Worm (Caenorhabditis elegans) whole organism, young adult: Measurements from ENCODE around the gene srab-6.

Source experiments
- F57A8.1 ChIP-seq: fragments of 200-800 bp; sonication (Bioruptor generic); optimal IDR thresholded peaks from 2 replicates; lab custom pipeline; 2018; ENCODE audit warnings: mild to moderate bottlenecking, missing genetic modification characterization, moderate library complexity, missing compliant biosample characterization
- F57C9.4 ChIP-seq: sonication (generic microtip); optimal IDR thresholded peaks from 2 replicates; lab custom pipeline; 2017; ENCODE audit warnings: mild to moderate bottlenecking, missing genetic modification characterization, missing compliant biosample characterization
- cebp-1 ChIP-seq, 2 experiments: fragments of 200-800 bp in 1 of 2; sonication (Bioruptor generic) in 1 of 2; sonication (generic microtip) in 1 of 2; IDR thresholded peaks in 1 of 2; optimal IDR thresholded peaks in 1 of 2; 2 replicates each; pipeline versions ENCODE4 v1.3.6 to Lab custom; 2017 to 2022; ENCODE audit warnings: missing compliant biosample characterization in 2 of 2, missing genetic modification characterization in 2 of 2, mild to moderate bottlenecking in 1 of 2, missing genetic modification reagents in 1 of 2, moderate library complexity in 1 of 2
- hrde-1 ChIP-seq: sonication (generic microtip); optimal IDR thresholded peaks from 2 replicates; lab custom pipeline; 2016; ENCODE audit warnings: missing genetic modification characterization, mild to moderate bottlenecking, missing compliant biosample characterization, moderate library complexity, missing genotype, missing genetic modification reagents, borderline replicate concordance
- nhr-80 ChIP-seq: sonication (generic microtip); optimal IDR thresholded peaks from 2 replicates; lab custom pipeline; 2016; ENCODE audit warnings: missing genetic modification characterization, missing compliant biosample characterization
- sea-2 ChIP-seq: fragments of 200-800 bp; sonication (Bioruptor generic); IDR thresholded peaks from 2 replicates; pipeline ENCODE4 v1.3.6; 2022; ENCODE audit warnings: missing genetic modification characterization, missing compliant biosample characterization
- snpc-4 ChIP-seq, 5 experiments: fragments of 150-350 bp in 1 of 5; sonication (generic microtip) in 4 of 5; optimal IDR thresholded peaks; 2 replicates each; lab custom pipeline; 2014 to 2018; ENCODE audit warnings: missing genetic modification characterization in 5 of 5, missing biosample characterization in 3 of 5, antibody characterized with exemption in 2 of 5, mild to moderate bottlenecking in 2 of 5, missing compliant biosample characterization in 2 of 5, missing genotype in 2 of 5, moderate library complexity in 2 of 5, missing genetic modification reagents in 1 of 5
- tlf-1 ChIP-seq: fragments of 200-800 bp; sonication (Bioruptor generic); optimal IDR thresholded peaks from 2 replicates; lab custom pipeline; 2018; ENCODE audit warnings: mild to moderate bottlenecking, missing genetic modification characterization, missing compliant biosample characterization

Gene srab-6

DNA sequence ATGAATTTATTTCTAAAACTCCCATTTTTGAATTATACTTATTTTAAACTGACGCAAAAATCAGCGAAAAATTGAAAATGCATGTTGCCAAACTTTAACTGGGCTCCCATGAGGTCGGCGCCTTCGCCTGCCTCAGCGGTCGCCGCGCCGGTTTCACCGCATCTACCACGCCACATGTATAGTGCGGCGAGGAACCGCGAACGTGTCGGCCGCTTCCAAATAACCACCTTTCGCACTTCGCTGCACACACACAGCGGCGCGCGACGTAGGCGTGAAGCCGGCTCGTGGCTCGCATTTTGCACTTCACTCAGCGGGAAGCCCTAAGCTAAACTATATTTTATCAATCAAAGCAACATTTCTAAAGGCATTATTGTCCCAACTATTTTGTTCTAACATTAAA lies 51.2 kb downstream of the srab-6 start:
- no peak for TF ChIP-seq tlf-1 (GFP tag; lab: Kevin White, UChicago)
- TF ChIP-seq F57A8.1 (GFP tag; lab: Kevin White, UChicago), result no peak
- TF ChIP-seq hrde-1 (tag; lab: Kevin White, UChicago), result no peak
- no peak for TF ChIP-seq F57C9.4 (tag; lab: Kevin White, UChicago)
- TF ChIP-seq nhr-80 (tag; lab: Kevin White, UChicago), result no peak
- TF ChIP-seq cebp-1 (GFP tag; IDR thresholded peaks at IDR 0.05; lab: Robert Waterston, UW), result no peak
- TF ChIP-seq cebp-1 (tag; optimal IDR thresholded peaks at IDR 0.05; lab: Kevin White, UChicago), result no peak
- no peak for TF ChIP-seq snpc-4 (GFP tag; optimal IDR thresholded peaks at IDR 0.05; lab: Kevin White, UChicago)
- TF ChIP-seq snpc-4 (tag; optimal IDR thresholded peaks at IDR 0.05; lab: Kevin White, UChicago), result peak in 1 of 4 experiments; percentile 53
- TF ChIP-seq sea-2 (GFP tag; lab: Robert Waterston, UW), result no peak
- TF ChIP-seq, all 124 proteins: peak for 1
